Fruit fly (Drosophila melanogaster) whole organism, prepupa: ENCODE results near the gene CG2964.

ENCODE experiments used
- CG10669 ChIP-seq: fragments of 200-800 bp; sonication (Bioruptor generic); optimal IDR thresholded peaks from 3 replicates; lab custom pipeline; 2018; ENCODE audit warnings: missing biosample characterization, mild to moderate bottlenecking, missing genetic modification characterization, moderate library complexity
- CG11294 ChIP-seq: fragments of 200-800 bp; sonication (Bioruptor generic); IDR thresholded peaks from 2 replicates; pipeline ENCODE4 v1.3.6; 2022; ENCODE audit warnings: missing biosample characterization, missing genetic modification characterization
- CG11762 ChIP-seq: fragments of 200-800 bp; sonication (Bioruptor generic); optimal IDR thresholded peaks from 3 replicates; lab custom pipeline; 2016; ENCODE audit warnings: missing biosample characterization, missing genetic modification characterization; ENCODE audit not compliant: insufficient read depth
- CG11902 ChIP-seq: fragments of 200-800 bp; sonication (Bioruptor generic); optimal IDR thresholded peaks from 3 replicates; lab custom pipeline; 2016; ENCODE audit warnings: missing biosample characterization, missing genetic modification characterization
- CG1621 ChIP-seq: fragments of 200-800 bp; sonication (Bioruptor generic); optimal IDR thresholded peaks from 3 replicates; lab custom pipeline; 2018; ENCODE audit warnings: missing biosample characterization, mild to moderate bottlenecking, missing genetic modification characterization
- CG3032 ChIP-seq: fragments of 200-800 bp; optimal IDR thresholded peaks from 2 replicates; lab custom pipeline; 2019; ENCODE audit warnings: missing biosample characterization, mild to moderate bottlenecking, missing genetic modification characterization, moderate library complexity
- CG31627 ChIP-seq: fragments of 200-800 bp; sonication (Bioruptor generic); optimal IDR thresholded peaks from 3 replicates; lab custom pipeline; 2016; ENCODE audit warnings: missing biosample characterization, missing genetic modification characterization
- CG32006 ChIP-seq: fragments of 200-800 bp; sonication (Bioruptor generic); optimal IDR thresholded peaks from 3 replicates; lab custom pipeline; 2017; ENCODE audit warnings: missing biosample characterization, mild to moderate bottlenecking, missing genetic modification characterization
- CG34406 ChIP-seq: fragments of 200-800 bp; sonication (Bioruptor generic); optimal IDR thresholded peaks from 3 replicates; lab custom pipeline; 2016; ENCODE audit warnings: missing biosample characterization, missing genetic modification characterization
- CG4318 ChIP-seq: fragments of 200-800 bp; sonication (Bioruptor generic); optimal IDR thresholded peaks from 3 replicates; lab custom pipeline; 2017; ENCODE audit warnings: missing biosample characterization, mild to moderate bottlenecking, missing genetic modification characterization
- CG6163 ChIP-seq: fragments of 200-800 bp; sonication (Bioruptor generic); IDR thresholded peaks from 3 replicates; pipeline ENCODE4 v1.3.6; 2022; ENCODE audit warnings: missing biosample characterization, missing genetic modification characterization
- CG6276 ChIP-seq: fragments of 200-800 bp; sonication (Bioruptor generic); optimal IDR thresholded peaks from 2 replicates; lab custom pipeline; 2017; ENCODE audit warnings: missing biosample characterization, mild to moderate bottlenecking, missing genetic modification characterization
- CG6792 ChIP-seq: fragments of 200-800 bp; sonication (Bioruptor generic); optimal IDR thresholded peaks from 3 replicates; lab custom pipeline; 2016; ENCODE audit warnings: missing biosample characterization, missing genetic modification characterization
- CG6808 ChIP-seq: fragments of 200-800 bp; sonication (Bioruptor generic); optimal IDR thresholded peaks from 3 replicates; lab custom pipeline; 2017; ENCODE audit warnings: missing biosample characterization, missing genetic modification characterization, mild to moderate bottlenecking, moderate library complexity, missing genetic modification reagents
- CG6854 ChIP-seq: fragments of 200-800 bp; sonication (Bioruptor generic); optimal IDR thresholded peaks from 2 replicates; lab custom pipeline; 2017; ENCODE audit warnings: missing biosample characterization, mild to moderate bottlenecking, missing genetic modification characterization
- CG7368 ChIP-seq: fragments of 200-800 bp; sonication (Bioruptor generic); optimal IDR thresholded peaks from 3 replicates; lab custom pipeline; 2016; ENCODE audit warnings: missing biosample characterization, missing genetic modification characterization
- CG8119 ChIP-seq: fragments of 200-800 bp; sonication (Bioruptor generic); IDR thresholded peaks from 3 replicates; pipeline ENCODE4 v1.3.6; 2022; ENCODE audit warnings: missing biosample characterization, missing genetic modification characterization
- CG8319 ChIP-seq: fragments of 200-800 bp; sonication (Bioruptor generic); optimal IDR thresholded peaks from 3 replicates; lab custom pipeline; 2016; ENCODE audit warnings: missing biosample characterization, missing genetic modification characterization
- CG8632 ChIP-seq: fragments of 200-800 bp; sonication (Bioruptor generic); optimal IDR thresholded peaks from 3 replicates; lab custom pipeline; 2016; ENCODE audit warnings: missing biosample characterization, missing genetic modification characterization
- CG9139 ChIP-seq: fragments of 200-800 bp; sonication (Bioruptor generic); optimal IDR thresholded peaks from 3 replicates; lab custom pipeline; 2017; ENCODE audit warnings: missing biosample characterization, mild to moderate bottlenecking, missing genetic modification characterization
- Eip75B ChIP-seq: fragments of 200-800 bp; sonication (Bioruptor generic); optimal IDR thresholded peaks from 3 replicates; lab custom pipeline; 2016; ENCODE audit warnings: missing biosample characterization, missing genetic modification characterization
- Eip78C ChIP-seq: fragments of 200-800 bp; sonication (Bioruptor generic); peaks from one replicate; lab custom pipeline; 2016; ENCODE audit warnings: missing biosample characterization, missing genetic modification characterization
- Ets21C ChIP-seq: fragments of 200-800 bp; sonication (Bioruptor generic); optimal IDR thresholded peaks from 3 replicates; lab custom pipeline; 2016; ENCODE audit warnings: missing biosample characterization, missing genetic modification characterization
- Ets96B ChIP-seq: fragments of 200-800 bp; optimal IDR thresholded peaks from 2 replicates; lab custom pipeline; 2019; ENCODE audit warnings: missing biosample characterization, mild to moderate bottlenecking, missing genetic modification characterization, moderate library complexity
- Gug ChIP-seq: fragments of 200-800 bp; sonication (Bioruptor generic); IDR thresholded peaks from 2 replicates; pipeline ENCODE4 v1.3.6; 2022; ENCODE audit warnings: missing biosample characterization, missing genetic modification characterization
- Hr38 ChIP-seq: sonication (Bioruptor generic); optimal IDR thresholded peaks from 2 replicates; lab custom pipeline; 2016; ENCODE audit warnings: missing biosample characterization, missing genetic modification characterization
- Hr39 ChIP-seq: fragments of 200-800 bp; sonication (Bioruptor generic); optimal IDR thresholded peaks from 2 replicates; lab custom pipeline; 2016; ENCODE audit warnings: missing biosample characterization, missing genetic modification characterization
- Met ChIP-seq: fragments of 200-800 bp; sonication (Bioruptor generic); optimal IDR thresholded peaks from 3 replicates; lab custom pipeline; 2016; ENCODE audit warnings: missing biosample characterization, missing genetic modification characterization
- achi ChIP-seq: fragments of 200-800 bp; sonication (Bioruptor generic); optimal IDR thresholded peaks from 3 replicates; lab custom pipeline; 2016; ENCODE audit warnings: missing biosample characterization, missing genetic modification characterization
- cyc ChIP-seq: fragments of 200-800 bp; sonication (Bioruptor generic); optimal IDR thresholded peaks from 3 replicates; lab custom pipeline; 2016; ENCODE audit warnings: missing biosample characterization, missing genetic modification characterization
- dsx ChIP-seq: fragments of 200-800 bp; optimal IDR thresholded peaks from 3 replicates; lab custom pipeline; 2019; ENCODE audit warnings: missing biosample characterization, mild to moderate bottlenecking, missing genetic modification characterization, moderate library complexity; ENCODE audit not compliant: poor library complexity, severe bottlenecking
- eg ChIP-seq: fragments of 200-800 bp; sonication (Bioruptor generic); IDR thresholded peaks from 3 replicates; pipeline ENCODE4 v1.3.6; 2022; ENCODE audit warnings: missing biosample characterization, missing genetic modification characterization
- esn ChIP-seq: fragments of 200-800 bp; sonication (Bioruptor generic); optimal IDR thresholded peaks from 2 replicates; lab custom pipeline; 2016; ENCODE audit warnings: missing biosample characterization, mild to moderate bottlenecking, missing genetic modification characterization, moderate library complexity
- fd59A ChIP-seq: fragments of 200-800 bp; sonication (Bioruptor generic); optimal IDR thresholded peaks from 2 replicates; lab custom pipeline; 2017; ENCODE audit warnings: missing biosample characterization, mild to moderate bottlenecking, missing genetic modification characterization, missing genetic modification reagents
- fd85E ChIP-seq: fragments of 200-800 bp; sonication (Bioruptor generic); optimal IDR thresholded peaks from 3 replicates; lab custom pipeline; 2016; ENCODE audit warnings: missing biosample characterization, missing genetic modification characterization
- fkh ChIP-seq: fragments of 200-800 bp; sonication (Bioruptor generic); optimal IDR thresholded peaks from 3 replicates; lab custom pipeline; 2017; ENCODE audit warnings: missing biosample characterization, mild to moderate bottlenecking, missing genetic modification characterization, moderate library complexity
- lz ChIP-seq: fragments of 200-800 bp; sonication (Bioruptor generic); optimal IDR thresholded peaks from 3 replicates; lab custom pipeline; 2016; ENCODE audit warnings: missing biosample characterization, missing genetic modification characterization
- net ChIP-seq: fragments of 200-800 bp; sonication (Bioruptor generic); optimal IDR thresholded peaks from 3 replicates; lab custom pipeline; 2016; ENCODE audit warnings: missing biosample characterization, missing genetic modification characterization
- ss ChIP-seq, 2 experiments: fragments of 200-800 bp; sonication (Bioruptor generic); optimal IDR thresholded peaks; 2 replicates in 1 of 2; 3 replicates in 1 of 2; lab custom pipeline; 2017 to 2018; ENCODE audit warnings: mild to moderate bottlenecking in 2 of 2, missing biosample characterization in 2 of 2, missing genetic modification characterization in 2 of 2, moderate library complexity in 1 of 2
- svp ChIP-seq: fragments of 200-800 bp; sonication (Bioruptor generic); peaks from one replicate; lab custom pipeline; 2016; ENCODE audit warnings: missing biosample characterization, missing genetic modification characterization
- topi ChIP-seq: fragments of 200-800 bp; sonication (Bioruptor generic); optimal IDR thresholded peaks from 3 replicates; lab custom pipeline; 2016; ENCODE audit warnings: missing biosample characterization, missing genetic modification characterization

Gene CG2964

DNA sequence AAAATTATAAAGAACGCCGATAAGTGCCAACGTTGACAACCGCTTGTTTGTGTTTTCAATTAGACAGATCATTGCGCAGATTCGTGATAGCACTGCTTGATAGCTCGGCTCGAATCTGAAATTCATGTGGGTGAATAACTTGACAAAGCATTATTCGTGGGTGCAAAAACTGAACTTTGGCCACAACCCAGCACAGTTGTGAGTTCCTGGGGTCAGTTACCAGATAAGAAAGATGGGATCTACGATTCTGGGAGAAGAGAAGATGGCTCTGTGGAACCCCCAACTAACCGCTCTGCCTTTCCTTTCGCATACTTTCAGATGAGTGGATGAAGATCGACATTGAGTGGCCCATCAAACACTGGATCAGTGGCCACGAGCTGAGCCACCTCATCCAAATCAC is 1.4 kb upstream of the CG2964 start:
- TF ChIP-seq svp (GFP tag; lab: Kevin White, UChicago) (peak; percentile 96), Eip78C (no peak)

DNA sequence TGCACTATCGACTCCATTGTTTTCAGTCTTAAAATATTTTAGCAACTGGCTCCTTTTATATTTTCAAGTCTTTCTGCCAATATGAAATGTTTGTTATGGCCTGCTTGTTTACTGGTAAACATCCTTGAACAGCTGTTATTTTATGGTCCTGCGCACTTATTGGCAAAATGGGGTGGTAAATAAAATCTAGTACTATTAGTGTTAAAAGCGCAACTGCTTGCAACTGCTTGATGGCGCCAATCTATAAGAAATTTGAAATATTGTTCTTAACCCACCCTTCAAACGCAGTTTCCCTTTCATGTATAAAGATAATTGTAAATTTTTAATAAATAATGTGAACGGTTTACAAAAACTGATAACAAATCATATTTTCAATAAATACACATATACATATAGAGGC is 3.4 kb downstream of the CG2964 start, which contains the start of gene G6P:
G6P (minus strand) TSS at position 88 of the 400 bp plus-strand sequence.
- TF ChIP-seq dsx (GFP tag; lab: Kevin White, UChicago): no peak
- TF ChIP-seq CG4318 (GFP tag; lab: Kevin White, UChicago): no peak
- no peak for TF ChIP-seq CG6163
- TF ChIP-seq Eip78C: no peak
- TF ChIP-seq fd85E: no peak
- TF ChIP-seq ss (GFP tag; optimal IDR thresholded peaks at IDR 0.05; lab: Kevin White, UChicago): no peak
- TF ChIP-seq cyc (GFP tag; lab: Kevin White, UChicago): no peak

DNA sequence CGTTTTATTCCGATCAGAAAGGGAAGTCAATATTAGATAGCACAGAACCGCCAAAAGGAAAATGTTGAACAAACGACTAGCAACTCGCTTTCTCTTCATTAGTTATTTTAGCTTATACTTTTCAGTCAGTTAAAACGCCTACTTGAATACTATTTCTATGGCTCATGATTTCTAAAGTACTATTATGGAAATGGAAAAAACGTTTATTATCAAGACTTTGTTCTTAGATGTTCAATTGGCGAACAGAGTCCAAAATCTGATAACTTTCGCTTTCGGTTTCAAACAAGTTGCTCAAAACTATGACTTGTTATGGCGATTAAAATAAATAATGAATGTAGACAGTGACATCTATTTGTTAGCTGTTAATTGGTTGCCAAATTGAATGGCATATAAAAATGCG is 13.2 kb downstream of the CG2964 start, which contains the start of gene CG3123:
CG3123 (minus strand) TSS at position 101 of the 400 bp plus-strand sequence.
- TF ChIP-seq CG31627 (GFP tag; lab: Kevin White, UChicago) (no peak), CG6854 (no peak), CG8319 (GFP tag; lab: Kevin White, UChicago) (no peak), esn (no peak), Met (GFP tag; lab: Kevin White, UChicago) (no peak), fd59A (GFP tag; lab: Kevin White, UChicago) (no peak), Hr39 (GFP tag; lab: Kevin White, UChicago) (no peak), CG11762 (no peak), Gug (GFP tag; lab: Robert Waterston, UW) (no peak), net (GFP tag; lab: Kevin White, UChicago) (no peak), Eip75B (GFP tag; lab: Kevin White, UChicago) (no peak), fkh (GFP tag; lab: Kevin White, UChicago) (no peak), CG11902 (GFP tag; lab: Kevin White, UChicago) (no peak), CG9139 (GFP tag; lab: Kevin White, UChicago) (no peak), CG4318 (GFP tag; lab: Kevin White, UChicago) (no peak)

DNA sequence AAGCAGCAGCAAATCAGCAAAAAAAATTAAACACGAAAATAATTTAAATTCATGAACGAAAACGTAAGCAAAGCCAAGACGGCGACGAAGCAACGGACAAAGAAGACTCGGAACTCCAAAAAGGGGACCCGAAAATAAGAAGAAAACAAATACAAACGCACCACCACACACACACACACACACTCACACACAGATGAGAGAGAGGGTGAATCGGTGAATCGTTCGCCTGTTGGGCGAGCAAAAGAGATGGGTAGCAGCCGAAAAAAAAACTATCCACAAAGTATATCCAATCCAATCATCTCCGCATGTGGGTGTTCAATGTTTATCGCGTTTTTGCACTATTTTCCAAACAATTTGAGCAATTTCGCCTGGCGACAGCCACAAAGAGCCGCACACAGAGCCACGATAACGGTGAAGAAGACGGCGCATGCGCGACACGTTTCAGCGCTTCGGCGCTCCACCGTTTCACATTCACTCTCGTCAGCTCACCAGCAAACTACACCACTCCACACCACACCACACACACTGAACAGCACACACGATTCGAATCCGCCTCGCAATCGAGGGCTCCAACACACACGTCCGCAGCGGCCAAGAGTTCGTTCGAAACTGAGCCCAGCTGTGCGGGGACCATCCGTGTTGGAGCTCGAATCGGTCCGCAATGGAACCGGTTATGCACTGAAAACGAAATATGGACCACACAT is 17.6 kb downstream of the CG2964 start, which contains the start of gene Duox:
Duox (minus strand) TSS at position 612 of the 704 bp plus-strand sequence.
- no peak for TF ChIP-seq ss (GFP tag; optimal IDR thresholded peaks at IDR 0.05; lab: Kevin White, UChicago)
- TF ChIP-seq Met (GFP tag; lab: Kevin White, UChicago): no peak
- TF ChIP-seq CG8632 (GFP tag; lab: Kevin White, UChicago): no peak
- peak; percentile 16 for TF ChIP-seq Eip78C

DNA sequence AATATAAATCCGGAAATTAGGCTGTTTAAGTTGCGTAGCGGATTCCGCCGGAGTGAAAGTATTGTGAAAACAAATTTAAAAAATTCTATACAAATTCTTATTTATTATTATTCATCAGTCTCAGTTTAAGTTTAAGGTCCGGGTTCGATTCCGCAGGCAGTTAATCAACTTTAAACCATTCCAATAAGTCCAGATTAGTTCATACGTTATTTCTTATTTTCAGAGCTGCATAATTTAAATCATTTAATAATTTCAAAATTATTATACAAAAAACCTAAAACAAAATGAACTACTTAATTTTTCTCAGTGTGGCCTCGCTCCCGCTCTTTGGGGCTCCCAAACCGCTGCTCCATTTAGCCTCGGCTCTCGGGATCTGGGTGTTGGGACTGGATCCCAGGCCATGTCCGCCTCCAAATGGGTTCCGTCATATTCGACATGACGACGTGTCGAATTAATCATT is 18.1 kb downstream of the CG2964 start:
- TF ChIP-seq Met (GFP tag; lab: Kevin White, UChicago) (peak; percentile 91), CG6276 (GFP tag; lab: Kevin White, UChicago) (peak; percentile 96), CG8119 (peak; percentile 94), CG34406 (GFP tag; lab: Kevin White, UChicago) (peak; percentile 93), lz (GFP tag; lab: Kevin White, UChicago) (peak; percentile 92), esn (peak; percentile 96), Ets96B (tag; lab: Kevin White, UChicago) (peak; percentile 91), Eip78C (peak; percentile 99), Ets21C (GFP tag; lab: Kevin White, UChicago) (peak; percentile 71), CG11294 (GFP tag; lab: Robert Waterston, UW) (peak; percentile 65; the same call in 1 of the 2 replicates), CG6163 (peak; percentile 81), CG32006 (GFP tag; lab: Kevin White, UChicago) (peak; percentile 98), Hr39 (GFP tag; lab: Kevin White, UChicago) (peak; percentile 85), CG6854 (peak; percentile 84), CG8632 (GFP tag; lab: Kevin White, UChicago) (peak; percentile 93), CG7368 (GFP tag; lab: Kevin White, UChicago) (peak; percentile 75), topi (peak; percentile 91), eg (GFP tag; lab: Robert Waterston, UW) (peak; percentile 81), CG8319 (GFP tag; lab: Kevin White, UChicago) (peak; percentile 81), CG6792 (GFP tag; lab: Kevin White, UChicago) (peak; percentile 93), achi (peak; percentile 94), CG1621 (tag; lab: Kevin White, UChicago) (peak; percentile 53), CG6808 (GFP tag; lab: Kevin White, UChicago) (peak; percentile 97), Hr38 (no peak), CG10669 (peak; percentile 92), CG3032 (tag; lab: Kevin White, UChicago) (peak; percentile 95), fd85E (peak; percentile 77)
